Fruit fly (Drosophila melanogaster) whole organism, embryonic: ENCODE data around the gene Idh3g.
A peak's percentile ranks its signal among the peaks of the same experiment; 100 is the strongest.

Experiments
- BtbVII ChIP-seq: fragments of 200-800 bp; sonication (Bioruptor generic); optimal IDR thresholded peaks from 3 replicates; lab custom pipeline; 2017; ENCODE audit warnings: missing biosample characterization, mild to moderate bottlenecking, missing genetic modification characterization
- CG10274 ChIP-seq: fragments of 200-800 bp; sonication (Bioruptor generic); optimal IDR thresholded peaks from 3 replicates; lab custom pipeline; 2017; ENCODE audit warnings: missing biosample characterization, mild to moderate bottlenecking, missing genetic modification characterization
- CG10565 ChIP-seq: fragments of 200-800 bp; sonication (Bioruptor generic); optimal IDR thresholded peaks from 3 replicates; lab custom pipeline; 2016; ENCODE audit warnings: missing biosample characterization, mild to moderate bottlenecking, missing genetic modification characterization
- CG11085 ChIP-seq: fragments of 200-800 bp; sonication (Bioruptor generic); IDR thresholded peaks from 2 replicates; pipeline ENCODE4 v1.3.6; 2022; ENCODE audit warnings: missing biosample characterization, missing genetic modification characterization
- CG11560 ChIP-seq: fragments of 200-800 bp; sonication (Bioruptor generic); IDR thresholded peaks from 3 replicates; pipeline ENCODE4 v1.3.6; 2022; ENCODE audit warnings: missing biosample characterization, missing genetic modification characterization
- CG12155 ChIP-seq: fragments of 200-800 bp; sonication (Bioruptor generic); optimal IDR thresholded peaks from 3 replicates; lab custom pipeline; 2016; ENCODE audit warnings: missing biosample characterization, missing genetic modification characterization
- CG12744 ChIP-seq: fragments of 200-800 bp; sonication (Bioruptor generic); optimal IDR thresholded peaks from 2 replicates; lab custom pipeline; 2016; ENCODE audit warnings: missing biosample characterization, missing genetic modification characterization
- CG12942 ChIP-seq: fragments of 200-800 bp; sonication (Bioruptor generic); optimal IDR thresholded peaks from 3 replicates; lab custom pipeline; 2016; ENCODE audit warnings: missing biosample characterization, missing genetic modification characterization
- CG15269 ChIP-seq: fragments of 200-800 bp; sonication (Bioruptor generic); optimal IDR thresholded peaks from 2 replicates; lab custom pipeline; 2018; ENCODE audit warnings: missing biosample characterization, mild to moderate bottlenecking, missing genetic modification characterization, moderate library complexity
- CG16779 ChIP-seq: fragments of 200-800 bp; sonication (Bioruptor generic); IDR thresholded peaks from 2 replicates; pipeline ENCODE4 v1.3.6; 2022; ENCODE audit warnings: missing biosample characterization, missing genetic modification characterization
- CG18764 ChIP-seq: fragments of 200-800 bp; sonication (Bioruptor generic); optimal IDR thresholded peaks from 3 replicates; lab custom pipeline; 2016; ENCODE audit warnings: missing biosample characterization, missing genetic modification characterization
- CG31224 ChIP-seq: fragments of 200-800 bp; sonication (Bioruptor generic); IDR thresholded peaks from 2 replicates; pipeline ENCODE4 v1.3.6; 2022; ENCODE audit warnings: missing biosample characterization, missing genetic modification characterization
- CG32772 ChIP-seq: fragments of 200-800 bp; sonication (Bioruptor generic); IDR thresholded peaks from 2 replicates; pipeline ENCODE4 v1.3.6; 2022; ENCODE audit warnings: missing biosample characterization, missing genetic modification characterization
- CG6175 ChIP-seq: fragments of 200-800 bp; sonication (Bioruptor generic); IDR thresholded peaks from 3 replicates; pipeline ENCODE4 v1.3.6; 2022; ENCODE audit warnings: missing biosample characterization, missing genetic modification characterization
- CG6254 ChIP-seq: fragments of 200-800 bp; sonication (Bioruptor generic); optimal IDR thresholded peaks from 3 replicates; lab custom pipeline; 2017; ENCODE audit warnings: mild to moderate bottlenecking, missing biosample characterization, missing genetic modification reagents, missing genetic modification characterization
- CG6765 ChIP-seq: fragments of 200-800 bp; sonication (Bioruptor generic); optimal IDR thresholded peaks from 3 replicates; lab custom pipeline; 2017; ENCODE audit warnings: missing biosample characterization, mild to moderate bottlenecking, missing genetic modification characterization
- CG7357 ChIP-seq: fragments of 200-800 bp; sonication (Bioruptor generic); IDR thresholded peaks from 3 replicates; pipeline ENCODE4 v1.3.6; 2022; ENCODE audit warnings: missing biosample characterization, missing genetic modification characterization
- CG7928 ChIP-seq: fragments of 200-800 bp; sonication (Bioruptor generic); optimal IDR thresholded peaks from 2 replicates; lab custom pipeline; 2017; ENCODE audit warnings: missing biosample characterization, mild to moderate bottlenecking, missing genetic modification characterization
- CG8089 ChIP-seq: fragments of 200-800 bp; sonication (Bioruptor generic); optimal IDR thresholded peaks from 3 replicates; lab custom pipeline; 2016; ENCODE audit warnings: missing biosample characterization, missing genetic modification characterization
- CG8281 ChIP-seq: fragments of 200-800 bp; sonication (Bioruptor generic); optimal IDR thresholded peaks from 2 replicates; lab custom pipeline; 2018; ENCODE audit warnings: missing biosample characterization, mild to moderate bottlenecking, missing genetic modification characterization, moderate library complexity
- CG8478 ChIP-seq: fragments of >200 bp; optimal IDR thresholded peaks from 2 replicates; lab custom pipeline; 2018
- CG9797 ChIP-seq: fragments of 200-800 bp; sonication (Bioruptor generic); optimal IDR thresholded peaks from 3 replicates; lab custom pipeline; 2018; ENCODE audit warnings: missing biosample characterization, mild to moderate bottlenecking, missing genetic modification characterization
- CTCF ChIP-seq: fragments of 200-800 bp; sonication (Bioruptor generic); optimal IDR thresholded peaks from 2 replicates; lab custom pipeline; 2017; ENCODE audit warnings: missing biosample characterization, mild to moderate bottlenecking, missing genetic modification characterization, moderate library complexity
- CrebB ChIP-seq: fragments of 200-800 bp; sonication (Bioruptor generic); optimal IDR thresholded peaks from 3 replicates; lab custom pipeline; 2018; ENCODE audit warnings: missing biosample characterization, mild to moderate bottlenecking, missing genetic modification characterization
- Dll ChIP-seq: fragments of 200-800 bp; sonication (Bioruptor generic); IDR thresholded peaks from 4 replicates; pipeline ENCODE4 v1.3.6; 2022; ENCODE audit warnings: missing biosample characterization, missing genetic modification characterization; ENCODE audit not compliant: partially characterized antibody
- Elba2 ChIP-seq: fragments of 200-800 bp; sonication (Bioruptor generic); optimal IDR thresholded peaks from 3 replicates; lab custom pipeline; 2016; ENCODE audit warnings: missing biosample characterization, missing genetic modification characterization
- HLH54F ChIP-seq: fragments of 200-800 bp; sonication (Bioruptor generic); optimal IDR thresholded peaks from 3 replicates; lab custom pipeline; 2016; ENCODE audit warnings: missing biosample characterization, missing genetic modification characterization
- HmgZ ChIP-seq: fragments of 200-800 bp; sonication (Bioruptor generic); optimal IDR thresholded peaks from 2 replicates; lab custom pipeline; 2018; ENCODE audit warnings: missing biosample characterization, mild to moderate bottlenecking, missing genetic modification characterization
- Hr3 ChIP-seq: fragments of 200-800 bp; sonication (Bioruptor generic); optimal IDR thresholded peaks from 3 replicates; lab custom pipeline; 2016; ENCODE audit warnings: missing biosample characterization, missing genetic modification characterization
- Hr39 ChIP-seq: fragments of >200 bp; optimal IDR thresholded peaks from 2 replicates; lab custom pipeline; 2017
- Hr51 ChIP-seq, 2 experiments: fragments of 200-800 bp; sonication (Bioruptor generic); optimal IDR thresholded peaks; 2 replicates in 1 of 2; 3 replicates in 1 of 2; lab custom pipeline; 2016 to 2018; ENCODE audit warnings: missing biosample characterization in 2 of 2, missing genetic modification characterization in 2 of 2, mild to moderate bottlenecking in 1 of 2, moderate library complexity in 1 of 2
- Meics ChIP-seq: fragments of 200-800 bp; sonication (Bioruptor generic); optimal IDR thresholded peaks from 2 replicates; lab custom pipeline; 2017; ENCODE audit warnings: missing biosample characterization, mild to moderate bottlenecking, missing genetic modification characterization
- Opbp ChIP-seq: fragments of 200-800 bp; sonication (Bioruptor generic); IDR thresholded peaks from 3 replicates; pipeline ENCODE4 v1.3.6; 2022; ENCODE audit warnings: missing biosample characterization, missing genetic modification characterization; ENCODE audit not compliant: partially characterized antibody
- Trl ChIP-seq, 3 experiments: fragments of >200 bp in 2 of 3; fragments of 200-800 bp in 1 of 3; sonication (Bioruptor generic) in 1 of 3; optimal IDR thresholded peaks; 2 replicates in 1 of 3; 3 replicates in 2 of 3; lab custom pipeline; 2016 to 2017; ENCODE audit warnings: missing biosample characterization in 1 of 3, missing genetic modification characterization in 1 of 3
- al ChIP-seq: fragments of 200-800 bp; sonication (Bioruptor generic); IDR thresholded peaks from 2 replicates; pipeline ENCODE4 v1.3.6; 2022; ENCODE audit warnings: missing biosample characterization, missing genetic modification characterization
- amos ChIP-seq: fragments of 200-800 bp; sonication (Bioruptor generic); IDR thresholded peaks from 2 replicates; pipeline ENCODE4 v1.3.6; 2022; ENCODE audit warnings: missing biosample characterization, missing genetic modification characterization; ENCODE audit not compliant: partially characterized antibody
- cg ChIP-seq: fragments of 200-800 bp; sonication (Bioruptor generic); optimal IDR thresholded peaks from 3 replicates; lab custom pipeline; 2019; ENCODE audit warnings: missing biosample characterization, mild to moderate bottlenecking, missing genetic modification characterization, moderate library complexity
- crol ChIP-seq: fragments of 200-800 bp; sonication (Bioruptor generic); IDR thresholded peaks from 2 replicates; pipeline ENCODE4 v1.3.6; 2022; ENCODE audit warnings: missing biosample characterization, missing genetic modification characterization
- exex ChIP-seq: fragments of 200-800 bp; sonication (Bioruptor generic); optimal IDR thresholded peaks from 4 replicates; lab custom pipeline; 2018; ENCODE audit warnings: missing biosample characterization, mild to moderate bottlenecking, missing genetic modification characterization, moderate library complexity
- hbn ChIP-seq: fragments of 200-800 bp; sonication (Bioruptor generic); IDR thresholded peaks from 2 replicates; pipeline ENCODE4 v1.3.6; 2022; ENCODE audit warnings: missing biosample characterization, missing genetic modification characterization; ENCODE audit not compliant: partially characterized antibody
- her ChIP-seq: fragments of 200-800 bp; sonication (Bioruptor generic); optimal IDR thresholded peaks from 2 replicates; lab custom pipeline; 2016; ENCODE audit warnings: missing biosample characterization, missing genetic modification characterization
- nau ChIP-seq: fragments of 200-800 bp; sonication (Bioruptor generic); optimal IDR thresholded peaks from 3 replicates; lab custom pipeline; 2017; ENCODE audit warnings: missing biosample characterization, mild to moderate bottlenecking, missing genetic modification characterization, missing genetic modification reagents
- p53 ChIP-seq: fragments of 200-800 bp; sonication (Bioruptor generic); optimal IDR thresholded peaks from 2 replicates; lab custom pipeline; 2016; ENCODE audit warnings: missing biosample characterization, missing genetic modification characterization
- pb ChIP-seq: fragments of 200-800 bp; sonication (Bioruptor generic); optimal IDR thresholded peaks from 3 replicates; lab custom pipeline; 2016; ENCODE audit warnings: missing biosample characterization, missing genetic modification characterization
- pnt ChIP-seq: fragments of 200-800 bp; sonication (Bioruptor generic); optimal IDR thresholded peaks from 3 replicates; lab custom pipeline; 2016; ENCODE audit warnings: missing biosample characterization, missing genetic modification characterization
- prd ChIP-seq, 3 experiments: fragments of >200 bp in 2 of 3; fragments of 200-800 bp in 1 of 3; sonication (Bioruptor generic) in 1 of 3; optimal IDR thresholded peaks in 2 of 3; IDR thresholded peaks in 1 of 3; 2 replicates in 2 of 3; 3 replicates in 1 of 3; pipeline versions ENCODE4 v1.3.6 to Lab custom; 2017 to 2022; ENCODE audit warnings: missing biosample characterization in 1 of 3, missing genetic modification characterization in 1 of 3
- slbo ChIP-seq: fragments of 200-800 bp; sonication (Bioruptor generic); IDR thresholded peaks from 2 replicates; pipeline ENCODE4 v1.3.6; 2022; ENCODE audit warnings: missing biosample characterization, missing genetic modification characterization
- toy ChIP-seq: fragments of 200-800 bp; sonication (Bioruptor generic); IDR thresholded peaks from 2 replicates; pipeline ENCODE4 v1.3.6; 2022; ENCODE audit warnings: missing biosample characterization, missing genetic modification characterization
- unpg ChIP-seq: fragments of 200-800 bp; sonication (Bioruptor generic); optimal IDR thresholded peaks from 3 replicates; lab custom pipeline; 2018; ENCODE audit warnings: missing biosample characterization, mild to moderate bottlenecking, missing genetic modification characterization, moderate library complexity
- zfh2 ChIP-seq: fragments of 200-800 bp; sonication (Bioruptor generic); optimal IDR thresholded peaks from 2 replicates; lab custom pipeline; 2016; ENCODE audit warnings: missing biosample characterization, missing genetic modification characterization

The Idh3g gene

DNA sequence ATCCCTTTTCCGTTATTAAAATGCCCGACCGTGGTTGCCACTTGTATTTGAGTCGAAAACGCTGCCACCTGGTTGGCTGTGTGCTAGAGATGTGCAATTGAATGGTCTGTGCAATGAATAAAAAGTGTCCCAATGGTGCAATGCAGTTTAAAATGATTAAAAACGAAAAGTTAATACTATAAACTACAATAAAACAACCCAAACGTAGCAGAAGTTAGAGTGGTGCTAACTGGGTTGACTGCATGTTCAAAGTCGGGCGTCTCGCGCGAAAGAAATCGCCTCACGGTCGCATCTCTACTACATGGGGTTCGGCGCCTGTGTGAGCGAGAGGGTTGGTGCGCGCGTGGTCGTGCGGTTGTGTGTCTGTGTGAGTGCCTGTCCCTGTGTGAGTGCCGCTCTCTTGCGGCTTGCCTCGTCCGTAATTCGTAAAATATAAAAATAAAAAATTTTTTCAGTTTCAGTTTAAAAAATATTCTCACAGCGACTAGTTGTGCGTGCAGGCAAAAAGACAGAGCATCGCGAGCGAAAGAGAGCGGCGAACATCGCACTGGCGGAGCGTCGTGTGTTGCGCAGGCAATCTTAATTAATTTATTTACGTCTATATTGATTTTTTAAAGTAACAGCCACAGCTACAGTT lies 33.6 kb upstream of the Idh3g start (continued):
- TF ChIP-seq Elba2 (GFP tag; lab: Kevin White, UChicago) (peak; percentile 74), crol (peak; percentile 55), cg (GFP tag; lab: Kevin White, UChicago) (peak; percentile 97), CrebB (tag; lab: Kevin White, UChicago) (peak; percentile 91), pb (GFP tag; lab: Kevin White, UChicago) (peak; percentile 90), CG12155 (GFP tag; lab: Kevin White, UChicago) (peak; percentile 94), Trl (optimal IDR thresholded peaks at IDR 0.05; lab: Kevin White, UChicago) (peak; percentile 51 to 70), Trl (GFP tag; optimal IDR thresholded peaks at IDR 0.05; lab: Kevin White, UChicago) (peak; percentile 97), hbn (peak; percentile 87), CG7928 (GFP tag; lab: Kevin White, UChicago) (peak; percentile 68), her (GFP tag; lab: Kevin White, UChicago) (peak; percentile 95), CG15269 (tag; lab: Kevin White, UChicago) (peak; percentile 88), CG12942 (GFP tag; lab: Kevin White, UChicago) (peak; percentile 92), CG9797 (GFP tag; lab: Kevin White, UChicago) (peak; percentile 76), CG16779 (GFP tag; lab: Robert Waterston, UW) (peak; percentile 67), HLH54F (peak; percentile 98), unpg (GFP tag; lab: Kevin White, UChicago) (peak; percentile 90), CG10274 (GFP tag; lab: Kevin White, UChicago) (peak; percentile 82), CG11560 (tag; lab: Robert Waterston, UW) (peak; percentile 85), nau (peak; percentile 88), CG7357 (peak; percentile 84), exex (tag; lab: Kevin White, UChicago) (peak; percentile 70), CG18764 (GFP tag; lab: Kevin White, UChicago) (peak; percentile 87), CG32772 (GFP tag; lab: Robert Waterston, UW) (peak; percentile 88), slbo (GFP tag; lab: Robert Waterston, UW) (peak; percentile 96), prd (optimal IDR thresholded peaks at IDR 0.05; lab: Kevin White, UChicago) (no peak), prd (GFP tag; IDR thresholded peaks at IDR 0.05; lab: Robert Waterston, UW) (peak; percentile 96), CG8089 (GFP tag; lab: Kevin White, UChicago) (peak; percentile 94), p53 (GFP tag; lab: Kevin White, UChicago) (peak; percentile 91), CG8281 (tag; lab: Kevin White, UChicago) (peak; percentile 72), pnt (peak; percentile 96), Opbp (peak; percentile 84), zfh2 (GFP tag; lab: Kevin White, UChicago) (peak; percentile 98), Dll (GFP tag; lab: Robert Waterston, UW) (peak; percentile 97), CG31224 (peak; percentile 83), CG6175 (GFP tag; lab: Robert Waterston, UW) (peak; percentile 83), CG10565 (GFP tag; lab: Kevin White, UChicago) (peak; percentile 49), al (GFP tag; lab: Robert Waterston, UW) (peak; percentile 91), Hr3 (GFP tag; lab: Kevin White, UChicago) (peak; percentile 94), CG12744 (peak; percentile 86), Hr39 (no peak), HmgZ (tag; lab: Kevin White, UChicago) (peak; percentile 97), CG11085 (peak; percentile 91), CTCF (GFP tag; lab: Kevin White, UChicago) (peak; percentile 56), CG6254 (GFP tag; lab: Kevin White, UChicago) (peak; percentile 62), amos (GFP tag; lab: Robert Waterston, UW) (peak; percentile 83), CG8478 (peak; percentile 91), toy (GFP tag; lab: Robert Waterston, UW) (peak; percentile 73), Meics (GFP tag; lab: Kevin White, UChicago) (peak; percentile 92), CG6765 (GFP tag; lab: Kevin White, UChicago) (peak; percentile 81), BtbVII (GFP tag; lab: Kevin White, UChicago) (peak; percentile 81), Hr51 (GFP tag; optimal IDR thresholded peaks at IDR 0.05; lab: Kevin White, UChicago) (peak; percentile 87 to 97)
